Worm (Caenorhabditis elegans) whole organism, midembryonic: ENCODE measurements around the gene hid-1.

Experiments
- T22C8.4 ChIP-seq: fragments of 200-800 bp; sonication (Bioruptor generic); IDR thresholded peaks from 2 replicates; pipeline ENCODE4 v1.3.6; 2022; ENCODE audit warnings: missing genetic modification characterization, missing compliant biosample characterization
- cog-1 ChIP-seq: sonication (generic microtip); optimal IDR thresholded peaks from 2 replicates; lab custom pipeline; 2016; ENCODE audit warnings: missing genetic modification characterization, missing compliant biosample characterization
- flt-1 ChIP-seq: fragments of 200-800 bp; sonication (Bioruptor generic); IDR thresholded peaks from 2 replicates; pipeline ENCODE4 v1.3.6; 2022; ENCODE audit warnings: missing genetic modification characterization, missing compliant biosample characterization
- klf-2 ChIP-seq: fragments of 200-800 bp; sonication (Bioruptor generic); conservative IDR thresholded peaks from 2 replicates; pipeline ENCODE4 v1.3.6; 2022; ENCODE audit warnings: missing genetic modification reagents, missing genetic modification characterization, missing compliant biosample characterization
- med-1 ChIP-seq: sonication (generic microtip); optimal IDR thresholded peaks from 2 replicates; lab custom pipeline; 2017; ENCODE audit warnings: missing genetic modification characterization, mild to moderate bottlenecking, missing compliant biosample characterization, antibody characterized with exemption, missing genetic modification reagents; ENCODE audit not compliant: insufficient read depth
- ref-1 ChIP-seq: fragments of 200-800 bp; sonication (Bioruptor generic); conservative IDR thresholded peaks from 2 replicates; pipeline ENCODE4 v1.3.6; 2022; ENCODE audit warnings: missing genetic modification reagents, missing genetic modification characterization, missing compliant biosample characterization
- tab-1 ChIP-seq: fragments of 200-800 bp; sonication (Bioruptor generic); IDR thresholded peaks from 2 replicates; pipeline ENCODE4 v1.3.6; 2022; ENCODE audit warnings: missing genetic modification characterization, missing compliant biosample characterization
- ztf-23 ChIP-seq: fragments of 200-800 bp; sonication (Bioruptor generic); IDR thresholded peaks from 2 replicates; pipeline ENCODE4 v1.3.6; 2022; ENCODE audit warnings: missing genetic modification reagents, missing genetic modification characterization, missing compliant biosample characterization
- ztf-29 ChIP-seq: fragments of 200-800 bp; sonication (Bioruptor generic); IDR thresholded peaks from 2 replicates; pipeline ENCODE4 v1.3.6; 2022; ENCODE audit warnings: missing genetic modification reagents, missing genetic modification characterization, missing compliant biosample characterization

The hid-1 gene

ce11 chrX:2488526-2489098 is at the start of gene hid-1:
hid-1 (plus strand) TSS chrX:2489048.
- TF ChIP-seq T22C8.4: 0 out of 2 replicates have a peak, but pooled peaks have one; percentile 31
- TF ChIP-seq ztf-29: no peak

- no peak for TF ChIP-seq med-1
- TF ChIP-seq ztf-29: no peak
- TF ChIP-seq ref-1 (GFP tag; lab: Robert Waterston, UW): no peak
- no peak for TF ChIP-seq flt-1 (GFP tag; lab: Robert Waterston, UW)
- no peak for TF ChIP-seq klf-2
- TF ChIP-seq ztf-23 (GFP tag; lab: Robert Waterston, UW): no peak
- no peak for TF ChIP-seq cog-1 (tag; lab: Kevin White, UChicago)
Observed at ce11 chrX:2439309-2439708, 49.5 kb upstream of the hid-1 start.

- no peak for TF ChIP-seq ztf-29
- TF ChIP-seq flt-1 (GFP tag; lab: Robert Waterston, UW): no peak
- TF ChIP-seq klf-2: no peak
- no peak for TF ChIP-seq ref-1 (GFP tag; lab: Robert Waterston, UW)
- no peak for TF ChIP-seq tab-1 (GFP tag; lab: Robert Waterston, UW)
- no peak for TF ChIP-seq med-1
- TF ChIP-seq ztf-23 (GFP tag; lab: Robert Waterston, UW): no peak
- no peak for TF ChIP-seq T22C8.4
- TF ChIP-seq cog-1 (tag; lab: Kevin White, UChicago): no peak
Observed at ce11 chrX:2439728-2440127, 49.1 kb upstream of the hid-1 start.

- TF ChIP-seq med-1 (no peak), ztf-29 (no peak), tab-1 (GFP tag; lab: Robert Waterston, UW) (no peak), ref-1 (GFP tag; lab: Robert Waterston, UW) (no peak), flt-1 (GFP tag; lab: Robert Waterston, UW) (no peak), cog-1 (tag; lab: Kevin White, UChicago) (no peak), ztf-23 (GFP tag; lab: Robert Waterston, UW) (no peak), T22C8.4 (no peak)
Observed at ce11 chrX:2441163-2441562, 47.7 kb upstream of the hid-1 start.

ce11 chrX:2443304-2443703 is 45.5 kb upstream of the hid-1 start, which contains the start of gene T07D1.3:
T07D1.3 (minus strand) TSS chrX:2443404.
- no peak for TF ChIP-seq ref-1 (GFP tag; lab: Robert Waterston, UW)
- no peak for TF ChIP-seq T22C8.4
- no peak for TF ChIP-seq tab-1 (GFP tag; lab: Robert Waterston, UW)
- TF ChIP-seq med-1: no peak
- TF ChIP-seq cog-1 (tag; lab: Kevin White, UChicago): no peak
- TF ChIP-seq klf-2: no peak
- TF ChIP-seq ztf-29: no peak
- no peak for TF ChIP-seq flt-1 (GFP tag; lab: Robert Waterston, UW)
- TF ChIP-seq ztf-23 (GFP tag; lab: Robert Waterston, UW): no peak

- TF ChIP-seq ztf-29 (no peak), cog-1 (tag; lab: Kevin White, UChicago) (no peak), tab-1 (GFP tag; lab: Robert Waterston, UW) (no peak), med-1 (no peak), flt-1 (GFP tag; lab: Robert Waterston, UW) (no peak), ref-1 (GFP tag; lab: Robert Waterston, UW) (no peak), ztf-23 (GFP tag; lab: Robert Waterston, UW) (no peak), klf-2 (no peak), T22C8.4 (no peak)
Observed at ce11 chrX:2446185-2446584, 42.7 kb upstream of the hid-1 start.

- TF ChIP-seq ref-1 (GFP tag; lab: Robert Waterston, UW) (no peak), ztf-23 (GFP tag; lab: Robert Waterston, UW) (no peak), ztf-29 (no peak), klf-2 (no peak), flt-1 (GFP tag; lab: Robert Waterston, UW) (no peak), T22C8.4 (no peak), tab-1 (GFP tag; lab: Robert Waterston, UW) (no peak), cog-1 (tag; lab: Kevin White, UChicago) (no peak), med-1 (no peak)
Observed at ce11 chrX:2447214-2447613, 41.6 kb upstream of the hid-1 start.

- TF ChIP-seq T22C8.4 (no peak), ztf-23 (GFP tag; lab: Robert Waterston, UW) (no peak), ztf-29 (no peak), flt-1 (GFP tag; lab: Robert Waterston, UW) (no peak), ref-1 (GFP tag; lab: Robert Waterston, UW) (no peak), tab-1 (GFP tag; lab: Robert Waterston, UW) (0 out of 2 replicates have a peak, but pooled peaks have one; percentile 42), med-1 (no peak)
Observed at ce11 chrX:2450994-2451393, 37.9 kb upstream of the hid-1 start.

- no peak for TF ChIP-seq tab-1 (GFP tag; lab: Robert Waterston, UW)
- TF ChIP-seq flt-1 (GFP tag; lab: Robert Waterston, UW): no peak
- no peak for TF ChIP-seq cog-1 (tag; lab: Kevin White, UChicago)
- no peak for TF ChIP-seq med-1
- no peak for TF ChIP-seq T22C8.4
- TF ChIP-seq klf-2: no peak
- no peak for TF ChIP-seq ztf-29
- TF ChIP-seq ztf-23 (GFP tag; lab: Robert Waterston, UW): no peak
- TF ChIP-seq ref-1 (GFP tag; lab: Robert Waterston, UW): no peak
Observed at ce11 chrX:2452297-2452696, 36.6 kb upstream of the hid-1 start.

ce11 chrX:2452716-2453115 is 36.1 kb upstream of the hid-1 start:
- no peak for TF ChIP-seq klf-2
- no peak for TF ChIP-seq T22C8.4
- 0 out of 2 replicates have a peak, but pooled peaks have one; percentile 53 for TF ChIP-seq tab-1 (GFP tag; lab: Robert Waterston, UW)
- no peak for TF ChIP-seq ref-1 (GFP tag; lab: Robert Waterston, UW)
- TF ChIP-seq ztf-23 (GFP tag; lab: Robert Waterston, UW): no peak
- 0 out of 2 replicates have a peak, but pooled peaks have one; percentile 25 for TF ChIP-seq flt-1 (GFP tag; lab: Robert Waterston, UW)
- TF ChIP-seq cog-1 (tag; lab: Kevin White, UChicago): no peak
